Worm (Caenorhabditis elegans): ENCODE measurements around the gene swp-1.

ce11 chrIII:5737708-5738107 is 32.4 kb upstream of the swp-1 start, which contains the start of gene B0244.6:
- TF ChIP-seq him-1 (tag; optimal IDR thresholded peaks at IDR 0.05): no peak
- TF ChIP-seq dao-5 (tag; optimal IDR thresholded peaks at IDR 0.05): no peak
- no peak for TF ChIP-seq W03F9.2 (tag; optimal IDR thresholded peaks at IDR 0.05)

All from whole organism, L4/young adult.